Worm (Caenorhabditis elegans) whole organism, mixed stage, embryonic: Measurements from ENCODE around the gene rin-1.

ENCODE experiments used
- M03D4.4 ChIP-seq: sonication (generic microtip); optimal IDR thresholded peaks from 2 replicates; lab custom pipeline; 2017; ENCODE audit warnings: mild to moderate bottlenecking, missing genetic modification characterization, missing compliant biosample characterization
- bed-3 ChIP-seq: fragments of 200-800 bp; sonication (Bioruptor generic); optimal IDR thresholded peaks from 3 replicates; lab custom pipeline; 2018; ENCODE audit warnings: mild to moderate bottlenecking, missing genetic modification characterization, moderate library complexity, missing compliant biosample characterization
- ceh-39 ChIP-seq: fragments of 150-350 bp; optimal IDR thresholded peaks from 2 replicates; lab custom pipeline; 2014; ENCODE audit warnings: missing biosample characterization, missing genetic modification characterization
- ceh-43 ChIP-seq: fragments of 200-800 bp; sonication (Bioruptor generic); optimal IDR thresholded peaks from 2 replicates; lab custom pipeline; 2018; ENCODE audit warnings: mild to moderate bottlenecking, missing genetic modification characterization, moderate library complexity, missing compliant biosample characterization
- ceh-83 ChIP-seq: fragments of 200-800 bp; sonication (Bioruptor generic); optimal IDR thresholded peaks from 2 replicates; lab custom pipeline; 2018; ENCODE audit warnings: mild to moderate bottlenecking, missing genetic modification characterization, missing compliant biosample characterization
- ces-1 ChIP-seq: fragments of 150-350 bp; optimal IDR thresholded peaks from 2 replicates; lab custom pipeline; 2014; ENCODE audit warnings: missing biosample characterization, missing genetic modification reagents, missing genetic modification characterization
- cnd-1 ChIP-seq: fragments of 200-800 bp; sonication (Bioruptor generic); optimal IDR thresholded peaks from 2 replicates; lab custom pipeline; 2018; ENCODE audit warnings: mild to moderate bottlenecking, missing genetic modification characterization, missing compliant biosample characterization
- drap-1 ChIP-seq: fragments of 200-800 bp; sonication (Bioruptor generic); optimal IDR thresholded peaks from 3 replicates; lab custom pipeline; 2018; ENCODE audit warnings: mild to moderate bottlenecking, missing genetic modification characterization, missing compliant biosample characterization
- elt-1 ChIP-seq: sonication (generic microtip); optimal IDR thresholded peaks from 2 replicates; lab custom pipeline; 2017; ENCODE audit warnings: missing genetic modification characterization, mild to moderate bottlenecking, missing compliant biosample characterization, antibody characterized with exemption, moderate library complexity, borderline replicate concordance; ENCODE audit not compliant: insufficient read depth
- elt-3 ChIP-seq: fragments of 150-350 bp; optimal IDR thresholded peaks from 2 replicates; lab custom pipeline; 2014; ENCODE audit warnings: missing biosample characterization, missing genetic modification characterization
- flh-1 ChIP-seq: fragments of 200-800 bp; sonication (Bioruptor generic); optimal IDR thresholded peaks from 2 replicates; lab custom pipeline; 2018; ENCODE audit warnings: mild to moderate bottlenecking, missing genetic modification characterization, moderate library complexity, missing compliant biosample characterization
- ham-2 ChIP-seq: fragments of 200-800 bp; sonication (Bioruptor generic); optimal IDR thresholded peaks from 2 replicates; lab custom pipeline; 2018; ENCODE audit warnings: mild to moderate bottlenecking, missing genetic modification characterization, missing compliant biosample characterization
- hlh-1 ChIP-seq: fragments of 150-350 bp; optimal IDR thresholded peaks from 2 replicates; lab custom pipeline; 2014; ENCODE audit warnings: missing biosample characterization, missing genetic modification reagents, missing genetic modification characterization
- lin-13 ChIP-seq: fragments of 150-350 bp; optimal IDR thresholded peaks from 2 replicates; lab custom pipeline; 2014; ENCODE audit warnings: missing biosample characterization, missing genetic modification characterization
- lin-32 ChIP-seq: fragments of 200-800 bp; sonication (Bioruptor generic); optimal IDR thresholded peaks from 2 replicates; lab custom pipeline; 2018; ENCODE audit warnings: mild to moderate bottlenecking, missing genetic modification characterization, missing compliant biosample characterization
- lsy-2 ChIP-seq: fragments of 150-350 bp; optimal IDR thresholded peaks from 2 replicates; lab custom pipeline; 2014; ENCODE audit warnings: missing biosample characterization, missing genetic modification characterization
- mep-1 ChIP-seq: fragments of 150-350 bp; optimal IDR thresholded peaks from 2 replicates; lab custom pipeline; 2017; ENCODE audit warnings: missing biosample characterization, missing genetic modification reagents, missing genetic modification characterization, inconsistent platforms
- mls-2 ChIP-seq: sonication (generic microtip); optimal IDR thresholded peaks from 2 replicates; lab custom pipeline; 2016; ENCODE audit warnings: mild to moderate bottlenecking, missing genetic modification characterization, moderate library complexity, missing compliant biosample characterization
- nhr-12 ChIP-seq: fragments of 150-350 bp; optimal IDR thresholded peaks from 2 replicates; lab custom pipeline; 2014; ENCODE audit warnings: missing biosample characterization, missing genetic modification characterization
- nhr-2 ChIP-seq: fragments of 150-350 bp; optimal IDR thresholded peaks from 2 replicates; lab custom pipeline; 2014; ENCODE audit warnings: missing biosample characterization, missing genetic modification characterization
- nhr-237 ChIP-seq: fragments of 150-350 bp; optimal IDR thresholded peaks from 2 replicates; lab custom pipeline; 2014; ENCODE audit warnings: missing biosample characterization, missing genetic modification characterization
- nhr-28 ChIP-seq: fragments of 150-350 bp; optimal IDR thresholded peaks from 2 replicates; lab custom pipeline; 2014; ENCODE audit warnings: missing biosample characterization, missing genetic modification characterization
- nhr-76 ChIP-seq: sonication (generic microtip); optimal IDR thresholded peaks from 2 replicates; lab custom pipeline; 2017; ENCODE audit warnings: missing biosample characterization, missing genetic modification characterization
- pha-4 ChIP-seq: fragments of 150-350 bp; optimal IDR thresholded peaks from 2 replicates; lab custom pipeline; 2018; ENCODE audit warnings: missing biosample characterization, missing genetic modification reagents, missing genetic modification characterization
- snpc-4 ChIP-seq: fragments of 150-350 bp; optimal IDR thresholded peaks from 2 replicates; lab custom pipeline; 2014; ENCODE audit warnings: missing biosample characterization, missing genetic modification characterization
- tbx-8 ChIP-seq: fragments of 200-800 bp; sonication (Bioruptor generic); optimal IDR thresholded peaks from 2 replicates; lab custom pipeline; 2018; ENCODE audit warnings: mild to moderate bottlenecking, missing genetic modification characterization, moderate library complexity, missing compliant biosample characterization
- unc-120 ChIP-seq: sonication (generic microtip); optimal IDR thresholded peaks from 2 replicates; lab custom pipeline; 2017; ENCODE audit warnings: missing genetic modification characterization, missing compliant biosample characterization; ENCODE audit not compliant: poor library complexity, severe bottlenecking
- unc-62 ChIP-seq: fragments of 150-350 bp; optimal IDR thresholded peaks from 2 replicates; lab custom pipeline; 2014; ENCODE audit warnings: missing biosample characterization, missing genetic modification reagents, missing genetic modification characterization

rin-1 gene

ce11 chrV:14854261-14854660, 38.9 kb upstream of the rin-1 start:
- TF ChIP-seq pha-4 (no peak), ces-1 (peak; percentile 88)

DNA sequence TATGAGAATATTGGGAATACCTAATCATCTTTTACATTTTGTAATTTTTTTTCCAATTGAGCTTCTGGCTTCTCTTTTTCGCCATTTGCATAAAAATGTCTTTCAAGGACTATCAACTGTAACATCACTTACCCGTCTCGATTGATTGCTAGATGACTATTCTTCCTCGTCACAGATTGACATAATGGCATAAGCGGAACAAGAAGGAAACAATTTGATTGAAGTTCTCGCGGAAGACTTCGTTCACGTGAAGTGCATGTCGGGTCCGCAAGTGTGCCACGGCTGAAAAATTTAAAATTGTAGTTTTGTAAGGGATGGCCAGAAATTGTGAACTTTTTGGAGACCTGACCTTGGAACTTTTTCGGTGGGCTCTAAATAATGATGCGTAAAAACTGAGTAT, 38.3 kb upstream of the rin-1 start:
- TF ChIP-seq ceh-43 (no peak), ces-1 (peak; percentile 1)

- TF ChIP-seq hlh-1 (no peak), ces-1 (peak; percentile 58)
These were observed 37.2 kb upstream of the rin-1 start for ce11 chrV:14852620-14853019.

- no peak for TF ChIP-seq elt-1 (tag; lab: Kevin White, UChicago)
- no peak for TF ChIP-seq cnd-1 (tag; lab: Kevin White, UChicago)
- no peak for TF ChIP-seq unc-62 (GFP tag; lab: Kevin White, UChicago)
- no peak for TF ChIP-seq ceh-43
- TF ChIP-seq mep-1 (tag; lab: Kevin White, UChicago) = no peak
- no peak for TF ChIP-seq unc-120 (tag; lab: Kevin White, UChicago)
- no peak for TF ChIP-seq bed-3 (GFP tag; lab: Kevin White, UChicago)
- no peak for TF ChIP-seq ceh-39
- TF ChIP-seq ceh-83 (GFP tag; lab: Kevin White, UChicago) = no peak
- TF ChIP-seq lin-13 (tag; lab: Kevin White, UChicago) = no peak
- no peak for TF ChIP-seq ham-2 (GFP tag; lab: Kevin White, UChicago)
- no peak for TF ChIP-seq nhr-76
These were observed 36.6 kb upstream of the rin-1 start for ce11 chrV:14851972-14852371.

DNA sequence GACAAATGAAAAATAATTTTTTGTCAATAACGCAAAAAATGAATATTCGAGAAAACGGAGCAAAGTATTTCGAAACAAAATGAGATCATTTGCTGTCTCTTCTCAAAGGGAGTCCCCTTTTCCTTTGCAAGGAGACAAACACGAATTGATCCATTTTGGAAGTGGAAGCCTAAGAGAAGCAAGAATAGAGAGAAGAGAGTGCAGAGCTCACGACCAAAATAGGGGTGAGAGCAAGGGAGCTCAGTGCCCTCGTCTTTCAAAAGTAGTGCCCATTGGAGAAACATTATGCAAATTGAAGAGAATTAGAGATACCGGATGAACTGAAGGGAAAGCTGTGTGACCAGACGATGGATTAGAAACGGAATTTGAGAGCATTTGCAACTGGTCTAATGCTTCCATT, 35.8 kb upstream of the rin-1 start:
- TF ChIP-seq nhr-237 (tag; lab: Kevin White, UChicago) (no peak), cnd-1 (tag; lab: Kevin White, UChicago) (no peak), elt-3 (tag; lab: Kevin White, UChicago) (no peak), mls-2 (peak; percentile 20), lsy-2 (no peak), hlh-1 (no peak), tbx-8 (GFP tag; lab: Kevin White, UChicago) (no peak), flh-1 (GFP tag; lab: Kevin White, UChicago) (no peak), drap-1 (GFP tag; lab: Kevin White, UChicago) (peak; percentile 4), ces-1 (peak; percentile 80), unc-62 (GFP tag; lab: Kevin White, UChicago) (no peak), M03D4.4 (tag; lab: Kevin White, UChicago) (no peak)

ce11 chrV:14850530-14850929, 35.1 kb upstream of the rin-1 start:
- TF ChIP-seq snpc-4 (tag; lab: Kevin White, UChicago) = no peak
- no peak for TF ChIP-seq nhr-237 (tag; lab: Kevin White, UChicago)
- TF ChIP-seq lin-13 (tag; lab: Kevin White, UChicago) = no peak
- TF ChIP-seq elt-1 (tag; lab: Kevin White, UChicago) = no peak
- no peak for TF ChIP-seq elt-3 (tag; lab: Kevin White, UChicago)
- no peak for TF ChIP-seq nhr-28 (tag; lab: Kevin White, UChicago)
- no peak for TF ChIP-seq nhr-2
- TF ChIP-seq drap-1 (GFP tag; lab: Kevin White, UChicago) = no peak
- no peak for TF ChIP-seq nhr-12 (tag; lab: Kevin White, UChicago)
- no peak for TF ChIP-seq ceh-83 (GFP tag; lab: Kevin White, UChicago)
- no peak for TF ChIP-seq lin-32 (GFP tag; lab: Kevin White, UChicago)

DNA sequence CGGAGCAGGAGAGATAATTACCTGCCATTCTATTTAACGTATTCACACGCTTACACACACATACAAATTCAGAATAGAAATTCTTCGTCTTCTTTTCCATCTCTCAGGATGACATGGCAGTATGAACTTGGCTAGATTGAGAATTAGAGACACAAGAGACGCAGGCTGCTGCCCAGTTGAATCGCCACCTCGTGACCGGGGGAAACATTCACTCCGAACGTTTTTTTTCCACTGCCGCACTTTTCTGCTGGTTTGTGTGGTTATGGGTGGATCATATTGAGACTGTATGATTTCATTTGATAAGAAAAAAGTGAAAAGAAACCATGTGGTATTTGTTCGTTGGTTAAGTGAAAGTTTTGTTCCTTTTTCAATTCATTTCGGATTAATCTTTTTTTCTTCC, 34.2 kb upstream of the rin-1 start:
- TF ChIP-seq ham-2 (GFP tag; lab: Kevin White, UChicago) (peak; percentile 32), pha-4 (no peak), drap-1 (GFP tag; lab: Kevin White, UChicago) (peak; percentile 42), nhr-2 (no peak), lin-32 (GFP tag; lab: Kevin White, UChicago) (no peak)
